Fruit fly (Drosophila melanogaster): ENCODE data around the gene Mst87F.

Mst87F gene

dm6 chr3R:13848272-13848671 lies 20.5 kb upstream of the Mst87F start:
- TF ChIP-seq D1 (tag; optimal IDR thresholded peaks at IDR 0.05) = peak; percentile 22
- TF ChIP-seq CG14655 (GFP tag; optimal IDR thresholded peaks at IDR 0.05) = peak; percentile 66
- TF ChIP-seq CG15710 (tag; optimal IDR thresholded peaks at IDR 0.05) = peak; percentile 59
- peak; percentile 50 for TF ChIP-seq CG17806 (tag; optimal IDR thresholded peaks at IDR 0.05)
- peak; percentile 53 for TF ChIP-seq CG8159 (tag; optimal IDR thresholded peaks at IDR 0.05)
- no peak for TF ChIP-seq Snoo (tag; optimal IDR thresholded peaks at IDR 0.05)
- peak; percentile 67 for TF ChIP-seq CG9948 (tag; optimal IDR thresholded peaks at IDR 0.05)
- no peak for TF ChIP-seq Ets98B (GFP tag; IDR thresholded peaks at IDR 0.05)
- TF ChIP-seq CG34367 (tag; optimal IDR thresholded peaks at IDR 0.05) = peak; percentile 17

- TF ChIP-seq CG14655 (GFP tag; optimal IDR thresholded peaks at IDR 0.05) = peak; percentile 55
- TF ChIP-seq Pif1A (GFP tag; optimal IDR thresholded peaks at IDR 0.05) = peak; percentile 27
- TF ChIP-seq CG8301 (tag; optimal IDR thresholded peaks at IDR 0.05) = peak; percentile 41
- TF ChIP-seq Ets98B (GFP tag; IDR thresholded peaks at IDR 0.05) = 0 out of 2 replicates have a peak, but pooled peaks have one; percentile 26
- no peak for TF ChIP-seq Snoo (tag; optimal IDR thresholded peaks at IDR 0.05)
- TF ChIP-seq CG12605 (GFP tag; IDR thresholded peaks at IDR 0.05) = no peak
- TF ChIP-seq CG17806 (tag; optimal IDR thresholded peaks at IDR 0.05) = peak; percentile 27
Measured at dm6 chr3R:13847289-13847688, 19.5 kb upstream of the Mst87F start.

- TF ChIP-seq CG13204 (GFP tag; optimal IDR thresholded peaks at IDR 0.05) (no peak), Pif1B (GFP tag; optimal IDR thresholded peaks at IDR 0.05) (peak; percentile 22), CG4496 (GFP tag; IDR thresholded peaks at IDR 0.05) (no peak), CG10348 (GFP tag; IDR thresholded peaks at IDR 0.05) (no peak), CG34367 (tag; optimal IDR thresholded peaks at IDR 0.05) (peak; percentile 64), CG12605 (GFP tag; IDR thresholded peaks at IDR 0.05) (no peak), CG14655 (GFP tag; optimal IDR thresholded peaks at IDR 0.05) (peak; percentile 73), CG32121 (GFP tag; IDR thresholded peaks at IDR 0.05) (no peak), Snoo (tag; optimal IDR thresholded peaks at IDR 0.05) (peak; percentile 36), Pif1A (GFP tag; optimal IDR thresholded peaks at IDR 0.05) (no peak), Ets98B (GFP tag; IDR thresholded peaks at IDR 0.05) (no peak), CG8159 (tag; optimal IDR thresholded peaks at IDR 0.05) (peak; percentile 74), fd96Ca (GFP tag; IDR thresholded peaks at IDR 0.05) (no peak), gl (tag; optimal IDR thresholded peaks at IDR 0.05) (no peak), CG15710 (tag; optimal IDR thresholded peaks at IDR 0.05) (peak; percentile 69), CG8301 (tag; optimal IDR thresholded peaks at IDR 0.05) (peak; percentile 52), CG17806 (tag; optimal IDR thresholded peaks at IDR 0.05) (peak; percentile 56), rn (GFP tag; IDR thresholded peaks at IDR 0.05) (no peak), D1 (tag; optimal IDR thresholded peaks at IDR 0.05) (peak; percentile 38), EcR (GFP tag; optimal IDR thresholded peaks at IDR 0.05) (no peak), CG9948 (tag; optimal IDR thresholded peaks at IDR 0.05) (peak; percentile 77)
Measured at dm6 chr3R:13845926-13846325, 18.1 kb upstream of the Mst87F start.

dm6 chr3R:13845250-13845699 lies 17.5 kb upstream of the Mst87F start:
- TF ChIP-seq CG13204 (GFP tag; optimal IDR thresholded peaks at IDR 0.05) (peak; percentile 89), rn (GFP tag; IDR thresholded peaks at IDR 0.05) (peak; percentile 74), CG8159 (tag; optimal IDR thresholded peaks at IDR 0.05) (peak; percentile 87), Snoo (tag; optimal IDR thresholded peaks at IDR 0.05) (peak; percentile 76), CG32121 (GFP tag; IDR thresholded peaks at IDR 0.05) (peak; percentile 88), CG10348 (GFP tag; IDR thresholded peaks at IDR 0.05) (no peak), gl (tag; optimal IDR thresholded peaks at IDR 0.05) (peak; percentile 80), CG12605 (GFP tag; IDR thresholded peaks at IDR 0.05) (peak; percentile 83), CG17806 (tag; optimal IDR thresholded peaks at IDR 0.05) (peak; percentile 81), Ets98B (GFP tag; IDR thresholded peaks at IDR 0.05) (peak; percentile 87), CG34367 (tag; optimal IDR thresholded peaks at IDR 0.05) (peak; percentile 90), CG15710 (tag; optimal IDR thresholded peaks at IDR 0.05) (peak; percentile 92), CG8301 (tag; optimal IDR thresholded peaks at IDR 0.05) (peak; percentile 66), EcR (GFP tag; optimal IDR thresholded peaks at IDR 0.05) (peak; percentile 55), CG14655 (GFP tag; optimal IDR thresholded peaks at IDR 0.05) (peak; percentile 77), D1 (tag; optimal IDR thresholded peaks at IDR 0.05) (peak; percentile 50), fd96Ca (GFP tag; IDR thresholded peaks at IDR 0.05) (peak; percentile 89), Pif1A (GFP tag; optimal IDR thresholded peaks at IDR 0.05) (peak; percentile 69), CG9948 (tag; optimal IDR thresholded peaks at IDR 0.05) (peak; percentile 90), CG4496 (GFP tag; IDR thresholded peaks at IDR 0.05) (peak; percentile 91), Pif1B (GFP tag; optimal IDR thresholded peaks at IDR 0.05) (peak; percentile 85)

dm6 chr3R:13843611-13844010 lies 15.8 kb upstream of the Mst87F start:
- TF ChIP-seq CG9948 (tag; optimal IDR thresholded peaks at IDR 0.05) = peak; percentile 44
- TF ChIP-seq CG34367 (tag; optimal IDR thresholded peaks at IDR 0.05) = no peak
- TF ChIP-seq CG4496 (GFP tag; IDR thresholded peaks at IDR 0.05) = no peak
- peak; percentile 66 for TF ChIP-seq CG14655 (GFP tag; optimal IDR thresholded peaks at IDR 0.05)
- peak; percentile 31 for TF ChIP-seq Pif1A (GFP tag; optimal IDR thresholded peaks at IDR 0.05)
- TF ChIP-seq D1 (tag; optimal IDR thresholded peaks at IDR 0.05) = no peak
- TF ChIP-seq CG17806 (tag; optimal IDR thresholded peaks at IDR 0.05) = peak; percentile 45
- no peak for TF ChIP-seq CG13204 (GFP tag; optimal IDR thresholded peaks at IDR 0.05)
- peak; percentile 48 for TF ChIP-seq Ets98B (GFP tag; IDR thresholded peaks at IDR 0.05)
- peak; percentile 21 for TF ChIP-seq Pif1B (GFP tag; optimal IDR thresholded peaks at IDR 0.05)
- TF ChIP-seq Snoo (tag; optimal IDR thresholded peaks at IDR 0.05) = no peak
- TF ChIP-seq EcR (GFP tag; optimal IDR thresholded peaks at IDR 0.05) = no peak
- TF ChIP-seq CG12605 (GFP tag; IDR thresholded peaks at IDR 0.05) = peak; percentile 41; the same call in 1 of the 2 replicates
- TF ChIP-seq CG15710 (tag; optimal IDR thresholded peaks at IDR 0.05) = peak; percentile 20
- peak; percentile 46; the same call in 2 of the 3 replicates for TF ChIP-seq fd96Ca (GFP tag; IDR thresholded peaks at IDR 0.05)
- TF ChIP-seq gl (tag; optimal IDR thresholded peaks at IDR 0.05) = no peak
- TF ChIP-seq CG10348 (GFP tag; IDR thresholded peaks at IDR 0.05) = no peak
- TF ChIP-seq CG32121 (GFP tag; IDR thresholded peaks at IDR 0.05) = peak; percentile 38; the same call in 1 of the 2 replicates
- peak; percentile 45 for TF ChIP-seq CG8159 (tag; optimal IDR thresholded peaks at IDR 0.05)
- TF ChIP-seq rn (GFP tag; IDR thresholded peaks at IDR 0.05) = no peak
- peak; percentile 66 for TF ChIP-seq CG8301 (tag; optimal IDR thresholded peaks at IDR 0.05)
